Worm (Caenorhabditis elegans): Measurements from ENCODE around the gene crn-6.

The crn-6 gene

DNA sequence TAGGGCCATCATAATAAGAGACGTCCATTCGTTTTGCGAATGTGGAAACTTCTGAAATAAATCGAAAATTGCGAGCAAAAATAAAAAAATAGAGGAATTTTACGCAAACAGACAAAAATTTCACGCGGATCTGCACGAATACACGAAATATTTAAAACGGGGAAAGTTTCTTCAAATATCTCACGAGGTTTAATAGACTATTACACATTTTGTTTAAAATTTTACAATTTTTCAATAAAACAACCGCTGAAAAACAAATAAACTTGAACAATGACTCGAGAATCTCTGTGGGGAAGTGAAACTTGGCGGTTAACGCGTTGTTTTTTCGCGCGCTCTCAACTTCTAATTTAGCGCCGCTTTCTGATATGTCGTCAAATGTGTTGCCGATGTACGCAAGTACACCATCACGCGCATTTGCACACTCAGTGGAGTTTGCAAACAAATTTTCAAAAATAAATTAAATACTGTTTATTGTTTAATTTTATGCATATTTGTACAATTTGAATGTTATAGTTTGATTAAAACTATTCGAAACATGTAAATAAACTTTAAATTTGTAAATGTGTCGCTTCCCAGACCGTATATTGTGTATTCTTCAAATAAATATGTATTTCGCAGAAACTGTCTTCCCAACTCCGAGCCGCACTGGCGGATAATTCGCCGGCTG lies 26.2 kb downstream of the crn-6 start, which contains the start of the genes gpr-2 and rgr-1 (continued):
- no peak for TF ChIP-seq nhr-43 (tag; optimal IDR thresholded peaks at IDR 0.05; ENCODE audit: poor library complexity, severe bottlenecking)
- no peak for TF ChIP-seq nhr-11 (tag; optimal IDR thresholded peaks at IDR 0.05)
- TF ChIP-seq lin-39 (tag; optimal IDR thresholded peaks at IDR 0.05) = no peak
- TF ChIP-seq unc-62 (GFP tag; optimal IDR thresholded peaks at IDR 0.05) = no peak
- no peak for TF ChIP-seq mdl-1 (tag; optimal IDR thresholded peaks at IDR 0.05)
- TF ChIP-seq snpc-4 (tag; optimal IDR thresholded peaks at IDR 0.05) = peak; percentile 35
- TF ChIP-seq R02D3.7 (tag; optimal IDR thresholded peaks at IDR 0.05) = no peak

DNA sequence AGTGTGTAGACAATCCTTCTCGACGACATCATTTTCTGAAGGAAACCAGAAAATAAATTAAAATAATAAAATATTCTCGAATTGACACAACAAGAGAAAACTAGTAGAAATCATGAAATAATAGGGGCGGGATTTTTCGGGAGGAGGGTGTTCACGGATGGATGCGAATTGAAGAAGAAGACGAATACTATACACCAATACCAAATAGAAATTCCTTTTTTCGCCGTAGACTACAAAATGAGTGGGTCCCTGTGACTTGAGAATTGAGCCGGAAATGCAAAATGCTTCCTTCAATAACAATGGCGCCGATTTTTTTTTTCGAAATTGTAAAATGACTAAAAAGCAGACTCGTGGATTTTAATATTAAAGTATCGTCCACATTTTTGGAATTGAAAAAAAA lies 34.0 kb downstream of the crn-6 start, which contains the start of gene nlp-48:
nlp-48 (minus strand) TSS at position 101 of the 400 bp plus-strand sequence.
- TF ChIP-seq nhr-12 (tag; optimal IDR thresholded peaks at IDR 0.05) (no peak), mdl-1 (tag; optimal IDR thresholded peaks at IDR 0.05) (no peak), skn-1 (tag; optimal IDR thresholded peaks at IDR 0.05) (no peak), lin-15B (tag; optimal IDR thresholded peaks at IDR 0.05) (no peak), aly-2 (tag; optimal IDR thresholded peaks at IDR 0.05) (no peak), unc-39 (tag; optimal IDR thresholded peaks at IDR 0.05) (no peak), ZK546.5 (tag; optimal IDR thresholded peaks at IDR 0.05) (no peak), nhr-43 (tag; optimal IDR thresholded peaks at IDR 0.05; ENCODE audit: poor library complexity, severe bottlenecking) (no peak), ceh-82 (tag; optimal IDR thresholded peaks at IDR 0.05) (no peak), fkh-10 (GFP tag; optimal IDR thresholded peaks at IDR 0.05) (no peak), egl-27 (tag; optimal IDR thresholded peaks at IDR 0.05) (no peak), nhr-23 (tag; optimal IDR thresholded peaks at IDR 0.05) (no peak), ztf-4 (tag; optimal IDR thresholded peaks at IDR 0.05) (no peak), nhr-67 (tag; optimal IDR thresholded peaks at IDR 0.05) (no peak), jun-1 (tag; optimal IDR thresholded peaks at IDR 0.05) (no peak), ama-1 (optimal IDR thresholded peaks at IDR 0.05) (no peak), tbx-2 (tag; optimal IDR thresholded peaks at IDR 0.05) (no peak)

DNA sequence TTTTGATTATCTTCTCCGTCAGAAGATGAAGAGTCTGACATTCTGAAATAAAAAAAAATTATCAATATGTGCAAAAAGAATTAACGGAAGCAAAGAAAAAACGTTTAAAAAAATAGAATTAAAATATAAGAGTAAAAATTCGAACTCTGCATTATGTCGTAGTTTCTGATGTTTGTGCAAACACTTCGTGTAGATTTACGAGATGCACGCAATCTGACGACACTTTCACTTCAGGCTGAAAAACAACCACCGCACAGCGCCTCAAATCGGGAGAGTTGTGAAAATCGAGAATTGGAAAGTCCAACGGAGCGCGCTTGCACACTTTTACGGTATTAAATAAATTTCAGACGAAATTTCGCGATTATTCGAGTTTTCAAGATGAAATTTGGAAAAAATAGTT lies 39.5 kb downstream of the crn-6 start, which contains the start of gene T26G10.1:
T26G10.1 (minus strand) TSS at position 42 of the 400 bp plus-strand sequence.
- TF ChIP-seq tbx-2 (tag; optimal IDR thresholded peaks at IDR 0.05) (peak; percentile 19), pha-4 (tag; optimal IDR thresholded peaks at IDR 0.05) (peak; percentile 40), snpc-4 (tag; optimal IDR thresholded peaks at IDR 0.05) (peak; percentile 80), ceh-28 (tag; optimal IDR thresholded peaks at IDR 0.05) (peak; percentile 55), ceh-16 (tag; optimal IDR thresholded peaks at IDR 0.05) (no peak), ztf-11 (tag; optimal IDR thresholded peaks at IDR 0.05) (no peak), mml-1 (tag; optimal IDR thresholded peaks at IDR 0.05) (no peak), R02D3.7 (tag; optimal IDR thresholded peaks at IDR 0.05) (peak; percentile 97), hmg-11 (tag; optimal IDR thresholded peaks at IDR 0.05) (peak; percentile 30), elt-2 (tag; optimal IDR thresholded peaks at IDR 0.05) (peak; percentile 31), lin-39 (tag; optimal IDR thresholded peaks at IDR 0.05) (peak; percentile 31), nhr-28 (tag; optimal IDR thresholded peaks at IDR 0.05) (no peak), nhr-77 (tag; optimal IDR thresholded peaks at IDR 0.05) (peak; percentile 52), ZK546.5 (tag; optimal IDR thresholded peaks at IDR 0.05) (no peak), ceh-9 (tag; optimal IDR thresholded peaks at IDR 0.05) (no peak), nhr-25 (tag; optimal IDR thresholded peaks at IDR 0.05) (peak; percentile 41), lsy-12 (tag; optimal IDR thresholded peaks at IDR 0.05) (peak; percentile 9), sea-2 (GFP tag; optimal IDR thresholded peaks at IDR 0.05) (no peak), nhr-237 (tag; optimal IDR thresholded peaks at IDR 0.05) (no peak), skn-1 (tag; optimal IDR thresholded peaks at IDR 0.05) (peak; percentile 31), nhr-23 (tag; optimal IDR thresholded peaks at IDR 0.05) (peak; percentile 61), ama-1 (optimal IDR thresholded peaks at IDR 0.05) (no peak), nfya-1 (tag; optimal IDR thresholded peaks at IDR 0.05; ENCODE audit: insufficient read depth) (peak; percentile 73), jun-1 (tag; optimal IDR thresholded peaks at IDR 0.05) (peak; percentile 19), pqm-1 (tag; optimal IDR thresholded peaks at IDR 0.05) (peak; percentile 19), unc-62 (GFP tag; optimal IDR thresholded peaks at IDR 0.05) (no peak), lin-15B (tag; optimal IDR thresholded peaks at IDR 0.05) (peak; percentile 95), fkh-10 (GFP tag; optimal IDR thresholded peaks at IDR 0.05) (peak; percentile 7), nhr-43 (tag; optimal IDR thresholded peaks at IDR 0.05; ENCODE audit: poor library complexity, severe bottlenecking) (peak; percentile 59), ceh-82 (tag; optimal IDR thresholded peaks at IDR 0.05) (no peak)

Measured in whole organism, L3 larva.